Fruit fly (Drosophila melanogaster): ENCODE data around the gene CG4080.

CG4080 gene

DNA sequence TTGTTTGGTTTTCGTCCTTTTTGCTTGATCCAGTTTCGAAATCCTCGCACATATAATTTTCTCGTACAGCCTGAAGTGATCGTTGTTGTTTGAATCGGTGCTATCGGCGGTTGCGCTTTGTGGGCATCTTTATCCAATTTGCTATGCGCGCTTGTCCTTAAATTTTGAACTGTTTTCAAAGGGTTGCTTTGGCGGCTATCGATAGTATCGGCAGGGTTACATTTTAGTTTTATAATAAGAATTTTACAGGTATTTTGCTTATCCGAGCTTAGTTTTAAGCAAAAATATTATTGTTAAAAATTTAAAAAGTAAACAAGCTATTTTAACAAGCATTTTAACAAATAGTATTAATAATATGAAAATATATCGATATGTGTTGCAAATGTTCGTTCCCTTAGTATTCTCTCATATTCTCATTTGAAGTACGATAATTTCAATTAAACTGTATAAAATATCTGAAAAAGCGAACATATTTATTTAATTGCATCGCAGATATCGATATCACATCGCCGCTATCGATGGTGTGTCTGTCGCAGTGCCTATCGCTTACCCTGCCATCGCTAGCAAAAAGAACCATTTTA, 32.1 kb downstream of the CG4080 start, which contains the start of the genes Klp67A and CG4452 (continued):
- TF ChIP-seq pum (GFP tag; optimal IDR thresholded peaks at IDR 0.05) (no peak), pb (GFP tag; optimal IDR thresholded peaks at IDR 0.05) (no peak), Fer1 (GFP tag; optimal IDR thresholded peaks at IDR 0.05) (peak; percentile 16), schlank (tag; optimal IDR thresholded peaks at IDR 0.05) (no peak), GATAe (GFP tag; conservative IDR thresholded peaks at IDR 0.05) (no peak), Oaz (GFP tag; IDR thresholded peaks at IDR 0.05) (no peak), CG5953 (GFP tag; IDR thresholded peaks at IDR 0.05) (no peak), Usf (GFP tag; optimal IDR thresholded peaks at IDR 0.05) (no peak), Ets65A (GFP tag) (no peak), CG18262 (tag; optimal IDR thresholded peaks at IDR 0.05) (peak; percentile 68), CG11723 (GFP tag; optimal IDR thresholded peaks at IDR 0.05) (peak; percentile 16), fu2 (GFP tag; optimal IDR thresholded peaks at IDR 0.05) (no peak), Mes4 (GFP tag; optimal IDR thresholded peaks at IDR 0.05) (no peak), Nf-YC (tag; optimal IDR thresholded peaks at IDR 0.05) (peak; percentile 59), CG30020 (tag; optimal IDR thresholded peaks at IDR 0.05) (peak; percentile 79), Ptx1 (GFP tag; IDR thresholded peaks at IDR 0.05) (no peak), CG11398 (GFP tag; optimal IDR thresholded peaks at IDR 0.05) (no peak), NK7.1 (GFP tag; optimal IDR thresholded peaks at IDR 0.05) (no peak), Antp (GFP tag; optimal IDR thresholded peaks at IDR 0.05) (no peak), stc (GFP tag; IDR thresholded peaks at IDR 0.05) (no peak), ssp (GFP tag; IDR thresholded peaks at IDR 0.05) (peak; percentile 4; the same call in 1 of the 2 replicates), CG1233 (GFP tag; optimal IDR thresholded peaks at IDR 0.05) (no peak), Hr78 (GFP tag; optimal IDR thresholded peaks at IDR 0.05) (no peak), p53 (GFP tag; optimal IDR thresholded peaks at IDR 0.05) (no peak), CG4424 (GFP tag; optimal IDR thresholded peaks at IDR 0.05) (peak; percentile 50), CG8944 (GFP tag; optimal IDR thresholded peaks at IDR 0.05) (no peak), CG8281 (tag; optimal IDR thresholded peaks at IDR 0.05) (no peak), vvl (GFP tag; IDR thresholded peaks at IDR 0.05) (no peak), CHES-1-like (GFP tag; optimal IDR thresholded peaks at IDR 0.05) (no peak), otp (GFP tag; IDR thresholded peaks at IDR 0.05) (no peak), CG1792 (GFP tag; optimal IDR thresholded peaks at IDR 0.05) (no peak), sug (tag; optimal IDR thresholded peaks at IDR 0.05) (peak; percentile 53), CG6854 (GFP tag; optimal IDR thresholded peaks at IDR 0.05) (no peak), Fer2 (tag; optimal IDR thresholded peaks at IDR 0.05) (no peak), cad (GFP tag; optimal IDR thresholded peaks at IDR 0.05) (no peak), CG31365 (tag; optimal IDR thresholded peaks at IDR 0.05) (no peak), CG9876 (GFP tag; optimal IDR thresholded peaks at IDR 0.05) (no peak), CG10274 (GFP tag; optimal IDR thresholded peaks at IDR 0.05) (no peak), CoRest (tag; optimal IDR thresholded peaks at IDR 0.05) (peak; percentile 77), ERR (GFP tag; optimal IDR thresholded peaks at IDR 0.05) (no peak), gsb-n (tag; optimal IDR thresholded peaks at IDR 0.05) (peak; percentile 62), Hsf (GFP tag; optimal IDR thresholded peaks at IDR 0.05) (peak; percentile 48), crc (GFP tag; optimal IDR thresholded peaks at IDR 0.05) (no peak), CG32767 (GFP tag; IDR thresholded peaks at IDR 0.05) (no peak), CG4617 (GFP tag; optimal IDR thresholded peaks at IDR 0.05; ENCODE audit: borderline replicate concordance) (no peak), az2 (GFP tag; optimal IDR thresholded peaks at IDR 0.05) (peak; percentile 38), Deaf1 (tag; optimal IDR thresholded peaks at IDR 0.05) (no peak), repo (GFP tag; optimal IDR thresholded peaks at IDR 0.05) (no peak), CG4404 (GFP tag; IDR thresholded peaks at IDR 0.05) (peak; percentile 30; the same call in 1 of the 2 replicates), Sox100B (GFP tag; optimal IDR thresholded peaks at IDR 0.05) (no peak), ase (GFP tag; IDR thresholded peaks at IDR 0.05) (no peak), jumu (GFP tag; optimal IDR thresholded peaks at IDR 0.05) (no peak), dimm (GFP tag; IDR thresholded peaks at IDR 0.05) (no peak)

Measured in whole organism, embryonic.